Worm (Caenorhabditis elegans): ENCODE results near the gene apt-9.

DNA sequence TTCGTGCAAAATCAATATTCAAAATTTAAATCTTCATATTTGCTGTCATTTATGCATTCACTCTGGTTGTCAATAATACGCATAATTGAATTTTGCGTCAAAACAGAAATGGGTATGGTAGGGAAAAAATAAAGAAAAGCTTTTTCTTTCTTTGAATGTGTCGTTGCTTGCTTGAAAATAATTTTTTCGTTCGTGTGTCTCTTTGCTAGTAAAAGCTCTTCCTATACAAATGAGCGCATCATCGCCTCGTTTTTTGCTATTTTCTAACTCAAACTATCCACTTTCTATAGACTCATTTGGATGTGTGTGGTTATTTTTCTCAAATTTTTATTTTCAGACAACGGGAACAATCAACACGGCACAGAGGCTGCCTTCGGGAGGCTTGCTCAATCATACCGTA, 39.7 kb upstream of the apt-9 start, which contains the start of gene ldb-1:
- TF ChIP-seq ama-1 (optimal IDR thresholded peaks at IDR 0.05): no peak
- TF ChIP-seq mep-1 (tag; optimal IDR thresholded peaks at IDR 0.05): no peak
- TF ChIP-seq sdz-12 (GFP tag; optimal IDR thresholded peaks at IDR 0.05): no peak
- TF ChIP-seq ceh-82 (tag; optimal IDR thresholded peaks at IDR 0.05): no peak
- TF ChIP-seq jun-1 (tag; optimal IDR thresholded peaks at IDR 0.05): no peak
- TF ChIP-seq snpc-4 (tag; optimal IDR thresholded peaks at IDR 0.05): no peak
- no peak for TF ChIP-seq zip-2 (tag; optimal IDR thresholded peaks at IDR 0.05)
